Fruit fly (Drosophila melanogaster): Measurements from ENCODE around the gene CG42367.
A peak's percentile ranks its signal among the peaks of the same experiment; 100 is the strongest.

The CG42367 gene

DNA sequence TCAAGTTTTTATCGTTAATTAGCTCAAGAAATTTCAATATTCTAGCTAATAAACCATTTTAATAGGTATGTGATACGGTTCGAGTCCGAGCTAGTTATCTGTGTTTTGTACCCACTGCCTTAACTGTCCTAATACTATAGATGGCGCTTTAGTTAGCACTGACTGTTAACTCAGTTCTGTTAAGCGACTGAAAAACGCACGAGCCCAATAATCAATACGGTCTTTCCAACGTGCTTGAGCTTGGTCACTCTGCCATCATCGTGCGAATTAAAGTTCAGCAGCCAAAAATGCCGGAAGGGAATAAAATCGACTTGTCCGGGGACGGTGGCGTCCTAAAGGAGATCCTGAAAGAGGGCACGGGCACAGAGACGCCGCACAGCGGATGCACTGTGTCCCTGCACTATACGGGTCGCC, 42.5 kb upstream of the CG42367 start, which contains the start of gene Fkbp59 (continued):
- TF ChIP-seq nerfin-1 (tag; optimal IDR thresholded peaks at IDR 0.05) (no peak), pzg (GFP tag; optimal IDR thresholded peaks at IDR 0.05) (peak; percentile 78), CG16813 (GFP tag; IDR thresholded peaks at IDR 0.05; ENCODE audit: partially characterized antibody) (peak; percentile 55), D19B (GFP tag; optimal IDR thresholded peaks at IDR 0.05) (peak; percentile 97), trh (GFP tag; optimal IDR thresholded peaks at IDR 0.05) (no peak), ERR (GFP tag; optimal IDR thresholded peaks at IDR 0.05) (no peak), CG17186 (GFP tag; optimal IDR thresholded peaks at IDR 0.05) (peak; percentile 76), bbx (GFP tag; IDR thresholded peaks at IDR 0.05; ENCODE audit: partially characterized antibody) (peak; percentile 82), tgo (GFP tag; IDR thresholded peaks at IDR 0.05) (no peak), Dref (GFP tag; IDR thresholded peaks at IDR 0.05) (peak; percentile 40; the same call in 1 of the 2 replicates), inv (GFP tag; IDR thresholded peaks at IDR 0.05; ENCODE audit: partially characterized antibody) (peak; percentile 55), CG2678 (tag; optimal IDR thresholded peaks at IDR 0.05) (no peak), CG30020 (tag; optimal IDR thresholded peaks at IDR 0.05) (no peak), CG14710 (tag; optimal IDR thresholded peaks at IDR 0.05) (peak; percentile 27), dm (GFP tag; optimal IDR thresholded peaks at IDR 0.05) (peak; percentile 66), dpn (GFP tag; optimal IDR thresholded peaks at IDR 0.05) (peak in 1 of 2 experiments; percentile 4), grau (tag; optimal IDR thresholded peaks at IDR 0.05) (peak; percentile 22), lov (optimal IDR thresholded peaks at IDR 0.05) (no peak), lov (GFP tag; IDR thresholded peaks at IDR 0.05) (no peak), crol (GFP tag; IDR thresholded peaks at IDR 0.05) (no peak), Sox100B (GFP tag; optimal IDR thresholded peaks at IDR 0.05) (no peak), insv (GFP tag; optimal IDR thresholded peaks at IDR 0.05) (peak in 1 of 2 experiments; percentile 43), CG4854 (GFP tag; optimal IDR thresholded peaks at IDR 0.05) (no peak), CG31365 (tag; optimal IDR thresholded peaks at IDR 0.05) (peak; percentile 19), CoRest (tag; optimal IDR thresholded peaks at IDR 0.05) (no peak), fd102C (GFP tag; optimal IDR thresholded peaks at IDR 0.05) (no peak), pita (GFP tag; optimal IDR thresholded peaks at IDR 0.05) (peak; percentile 88), CG42726 (GFP tag; IDR thresholded peaks at IDR 0.05; ENCODE audit: partially characterized antibody) (peak; percentile 40; the same call in 1 of the 2 replicates), CG9932 (GFP tag; IDR thresholded peaks at IDR 0.05) (no peak), CkIIα-i1 (GFP tag; IDR thresholded peaks at IDR 0.05) (no peak), CG12391 (tag; optimal IDR thresholded peaks at IDR 0.05) (peak; percentile 22), ato (GFP tag; IDR thresholded peaks at IDR 0.05; ENCODE audit: partially characterized antibody) (peak; percentile 92), Scr (GFP tag; IDR thresholded peaks at IDR 0.05; ENCODE audit: partially characterized antibody) (peak; percentile 76), H15 (GFP tag; IDR thresholded peaks at IDR 0.05) (no peak), CTCF (GFP tag; optimal IDR thresholded peaks at IDR 0.05) (peak; percentile 95), Dp (GFP tag; optimal IDR thresholded peaks at IDR 0.05) (peak; percentile 42), Hr51 (GFP tag; optimal IDR thresholded peaks at IDR 0.05) (peak in 1 of 2 experiments; percentile 37), CG32532 (GFP tag; IDR thresholded peaks at IDR 0.05) (peak; percentile 15; the same call in 1 of the 2 replicates), CG17568 (GFP tag; optimal IDR thresholded peaks at IDR 0.05) (no peak), phol (tag; optimal IDR thresholded peaks at IDR 0.05) (peak; percentile 12), Fer1 (GFP tag; optimal IDR thresholded peaks at IDR 0.05) (no peak), Vsx1 (GFP tag; optimal IDR thresholded peaks at IDR 0.05) (peak; percentile 99), cato (GFP tag; optimal IDR thresholded peaks at IDR 0.05; ENCODE audit: borderline replicate concordance) (no peak), BEAF-32 (GFP tag; optimal IDR thresholded peaks at IDR 0.05) (peak; percentile 32), Sry-δ (GFP tag; optimal IDR thresholded peaks at IDR 0.05) (peak; percentile 16), CG10267 (tag; optimal IDR thresholded peaks at IDR 0.05) (peak; percentile 31), HLH4C (GFP tag; IDR thresholded peaks at IDR 0.05; ENCODE audit: partially characterized antibody) (peak; percentile 99), CG15073 (GFP tag; optimal IDR thresholded peaks at IDR 0.05) (no peak), Lhr (GFP tag; optimal IDR thresholded peaks at IDR 0.05) (peak; percentile 58), Side (GFP tag; optimal IDR thresholded peaks at IDR 0.05) (no peak)

Data from whole organism, embryonic.